Worm (Caenorhabditis elegans) whole organism, L4 larva: Measurements from ENCODE around the gene C50D2.2.
A peak's percentile ranks its signal among the peaks of the same experiment; 100 is the strongest.

Experiments used
- F26F4.8 ChIP-seq: fragments of 200-800 bp; sonication (Bioruptor generic); conservative IDR thresholded peaks from 2 replicates; pipeline ENCODE4 v1.3.6; 2022; ENCODE audit warnings: missing genetic modification characterization, missing compliant biosample characterization
- F44E2.7 ChIP-seq: fragments of 200-800 bp; sonication (Bioruptor generic); IDR thresholded peaks from 2 replicates; pipeline ENCODE4 v2.1.2; 2022; ENCODE audit warnings: missing genetic modification characterization, missing compliant biosample characterization
- Y105C5A.15 ChIP-seq: fragments of 200-800 bp; sonication (Bioruptor generic); IDR thresholded peaks from 2 replicates; pipeline ENCODE4 v1.3.6; 2022; ENCODE audit warnings: missing genetic modification characterization, missing compliant biosample characterization
- Y5F2A.4 ChIP-seq: fragments of 200-800 bp; sonication (Bioruptor generic); optimal IDR thresholded peaks from 2 replicates; lab custom pipeline; 2018; ENCODE audit warnings: mild to moderate bottlenecking, missing genetic modification characterization, missing compliant biosample characterization
- aha-1 ChIP-seq: fragments of 150-350 bp; peaks from one replicate; lab custom pipeline; 2014; ENCODE audit warnings: missing biosample characterization, missing genetic modification characterization
- ces-1 ChIP-seq: fragments of 150-350 bp; sonication (generic microtip); optimal IDR thresholded peaks from 4 replicates; lab custom pipeline; 2014; ENCODE audit warnings: missing biosample characterization, missing genetic modification reagents, missing genetic modification characterization
- ctbp-1 ChIP-seq: fragments of 200-800 bp; sonication (Bioruptor generic); IDR thresholded peaks from 2 replicates; pipeline ENCODE4 v1.3.6; 2022; ENCODE audit warnings: missing genetic modification reagents, missing genetic modification characterization, missing compliant biosample characterization
- dmd-6 ChIP-seq: fragments of 200-800 bp; sonication (Bioruptor generic); IDR thresholded peaks from 2 replicates; pipeline ENCODE4 v1.3.6; 2022; ENCODE audit warnings: missing genetic modification reagents, missing genetic modification characterization, missing compliant biosample characterization
- dve-1 ChIP-seq: sonication (generic microtip); optimal IDR thresholded peaks from 2 replicates; lab custom pipeline; 2017; ENCODE audit warnings: antibody characterized with exemption, mild to moderate bottlenecking, missing genetic modification characterization, missing compliant biosample characterization; ENCODE audit not compliant: insufficient read depth
- fkh-10 ChIP-seq: fragments of 150-350 bp; optimal IDR thresholded peaks from 2 replicates; lab custom pipeline; 2014; ENCODE audit warnings: missing biosample characterization, missing genetic modification reagents, missing genetic modification characterization
- hlh-11 ChIP-seq: fragments of 200-800 bp; sonication (Bioruptor generic); optimal IDR thresholded peaks from 2 replicates; lab custom pipeline; 2018; ENCODE audit warnings: mild to moderate bottlenecking, missing genetic modification characterization, missing compliant biosample characterization
- hlh-30 ChIP-seq: sonication (generic microtip); optimal IDR thresholded peaks from 2 replicates; lab custom pipeline; 2017; ENCODE audit warnings: antibody characterized with exemption, mild to moderate bottlenecking, missing genetic modification characterization, missing compliant biosample characterization; ENCODE audit not compliant: insufficient read depth
- lin-13 ChIP-seq: fragments of 150-350 bp; optimal IDR thresholded peaks from 2 replicates; lab custom pipeline; 2014; ENCODE audit warnings: missing biosample characterization, missing genetic modification reagents, missing genetic modification characterization
- mdt-29 ChIP-seq: fragments of 200-800 bp; sonication (Bioruptor generic); IDR thresholded peaks from 2 replicates; pipeline ENCODE4 v1.3.6; 2022; ENCODE audit warnings: missing genetic modification reagents, missing genetic modification characterization, missing compliant biosample characterization
- nhr-111 ChIP-seq: fragments of 200-800 bp; sonication (Bioruptor generic); optimal IDR thresholded peaks from 2 replicates; lab custom pipeline; 2018; ENCODE audit warnings: mild to moderate bottlenecking, missing genetic modification characterization, missing compliant biosample characterization
- nhr-25 ChIP-seq: sonication (generic microtip); optimal IDR thresholded peaks from 2 replicates; lab custom pipeline; 2017; ENCODE audit warnings: missing genetic modification characterization, mild to moderate bottlenecking, missing compliant biosample characterization, antibody characterized with exemption, moderate library complexity, borderline replicate concordance; ENCODE audit not compliant: insufficient read depth
- nhr-28 ChIP-seq: fragments of 150-350 bp; optimal IDR thresholded peaks from 2 replicates; lab custom pipeline; 2014; ENCODE audit warnings: missing biosample characterization, missing genetic modification characterization
- nhr-48 ChIP-seq: sonication (generic microtip); optimal IDR thresholded peaks from 2 replicates; lab custom pipeline; 2016; ENCODE audit warnings: mild to moderate bottlenecking, missing genetic modification characterization, missing compliant biosample characterization
- pha-4 ChIP-seq, 2 experiments: fragments of 150-350 bp in 1 of 2; fragments of 200-800 bp in 1 of 2; sonication (Bioruptor generic) in 1 of 2; IDR thresholded peaks in 1 of 2; optimal IDR thresholded peaks in 1 of 2; 2 replicates each; pipeline versions ENCODE4 v1.3.6 to Lab custom; 2014 to 2022; ENCODE audit warnings: missing genetic modification characterization in 2 of 2, missing genetic modification reagents in 2 of 2, missing biosample characterization in 1 of 2, missing compliant biosample characterization in 1 of 2
- pqm-1 ChIP-seq: sonication (generic microtip); optimal IDR thresholded peaks from 2 replicates; lab custom pipeline; 2017; ENCODE audit warnings: missing biosample characterization, missing genetic modification characterization
- saeg-2 ChIP-seq: fragments of 200-800 bp; sonication (Bioruptor generic); IDR thresholded peaks from 2 replicates; pipeline ENCODE4 v1.3.6; 2022; ENCODE audit warnings: missing genetic modification reagents, missing genetic modification characterization, missing compliant biosample characterization
- sdz-12 ChIP-seq: fragments of 200-800 bp; sonication (Bioruptor generic); optimal IDR thresholded peaks from 2 replicates; lab custom pipeline; 2018; ENCODE audit warnings: mild to moderate bottlenecking, missing genetic modification characterization, missing compliant biosample characterization
- snpc-1.2 ChIP-seq: fragments of 200-800 bp; sonication (Bioruptor generic); IDR thresholded peaks from 2 replicates; pipeline ENCODE4 v1.3.6; 2022; ENCODE audit warnings: missing genetic modification reagents, missing genetic modification characterization, missing compliant biosample characterization
- spr-1 ChIP-seq: sonication (generic microtip); optimal IDR thresholded peaks from 2 replicates; lab custom pipeline; 2016; ENCODE audit warnings: mild to moderate bottlenecking, missing genetic modification characterization, missing compliant biosample characterization
- spr-3 ChIP-seq: fragments of 200-800 bp; sonication (Bioruptor generic); optimal IDR thresholded peaks from 2 replicates; lab custom pipeline; 2018; ENCODE audit warnings: mild to moderate bottlenecking, missing genetic modification characterization, missing compliant biosample characterization
- unc-62 ChIP-seq, 3 experiments: fragments of 150-350 bp in 1 of 3; sonication (generic microtip); optimal IDR thresholded peaks in 2 of 3; peaks in 1 of 3; 1 replicate in 1 of 3; 2 replicates in 2 of 3; lab custom pipeline; 2014 to 2017; ENCODE audit warnings: missing biosample characterization in 3 of 3, missing genetic modification characterization in 3 of 3, missing genetic modification reagents in 3 of 3, missing genotype in 1 of 3

The C50D2.2 gene

DNA sequence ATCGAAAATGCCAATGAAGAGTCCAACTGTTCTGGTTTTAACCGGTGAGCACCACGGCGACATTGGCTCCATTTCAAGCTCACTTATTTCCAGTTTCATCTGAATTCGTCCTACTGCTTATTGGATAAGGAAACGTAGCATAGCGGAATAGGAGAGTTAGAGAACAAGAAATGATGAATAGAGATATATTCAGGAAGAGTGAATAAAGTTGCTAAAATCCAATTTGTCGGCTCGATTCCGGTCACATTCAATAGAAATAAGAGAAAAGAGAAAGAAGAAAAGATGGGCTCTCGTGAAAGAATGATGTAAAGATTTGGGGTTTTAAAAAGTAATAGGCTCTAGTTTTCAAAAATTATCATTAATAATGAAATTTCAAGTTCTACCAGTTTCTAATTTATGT lies 35.6 kb upstream of the C50D2.2 start:
- TF ChIP-seq saeg-2 (GFP tag; lab: Robert Waterston, UW), result no peak
- peak; percentile 75 for TF ChIP-seq ces-1 (GFP tag; lab: Kevin White, UChicago)
- TF ChIP-seq ctbp-1 (GFP tag; lab: Robert Waterston, UW), result peak; percentile 57; the same call in 1 of the 2 replicates
- peak; percentile 94 for TF ChIP-seq fkh-10 (GFP tag; lab: Kevin White, UChicago)

DNA sequence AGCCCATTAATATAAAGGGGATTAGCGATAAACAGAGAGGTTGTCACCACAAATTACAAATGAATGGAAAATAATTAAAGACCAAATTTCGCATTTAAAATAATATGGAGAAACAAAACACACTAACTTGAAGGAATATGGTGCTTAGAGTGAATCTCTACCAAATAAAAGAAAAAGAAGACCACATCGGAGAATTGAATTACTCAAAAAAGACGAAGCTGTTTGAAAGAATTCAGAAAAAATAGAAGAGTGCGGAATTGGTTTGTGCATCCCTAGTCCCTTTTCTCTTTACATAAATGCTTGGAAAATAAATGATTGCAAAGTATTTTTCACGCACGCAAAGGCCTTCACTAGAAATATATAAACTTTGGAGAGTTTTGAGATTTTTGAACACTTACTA lies 35.1 kb upstream of the C50D2.2 start:
- TF ChIP-seq mdt-29 (GFP tag; lab: Robert Waterston, UW), result no peak
- no peak for TF ChIP-seq sdz-12 (GFP tag; lab: Kevin White, UChicago)
- peak; percentile 26 for TF ChIP-seq ces-1 (GFP tag; lab: Kevin White, UChicago)
- peak; percentile 86 for TF ChIP-seq aha-1 (tag; lab: Kevin White, UChicago)

DNA sequence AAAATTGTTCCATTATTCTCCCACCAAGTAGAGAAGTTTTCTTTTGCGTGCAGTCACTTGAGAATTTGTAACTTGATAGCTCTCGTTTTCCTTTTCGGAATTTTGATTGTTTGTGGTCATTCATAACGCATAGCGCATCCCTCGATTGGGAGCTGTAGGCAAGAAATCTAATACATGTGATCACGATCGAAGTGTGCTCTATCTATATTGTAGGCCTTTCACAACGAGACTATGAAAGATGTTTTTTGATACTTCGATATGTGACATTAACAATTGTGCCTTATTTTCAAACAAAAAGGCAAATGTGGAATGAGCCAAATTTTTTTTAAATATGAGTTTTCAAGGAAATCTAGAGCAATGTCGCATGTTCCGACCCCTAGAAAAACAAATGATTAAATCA lies 33.1 kb upstream of the C50D2.2 start:
- TF ChIP-seq Y5F2A.4 (GFP tag; lab: Kevin White, UChicago) (no peak), unc-62 (GFP tag; optimal IDR thresholded peaks at IDR 0.05 in 1 of 2; lab: Kevin White, UChicago) (peak in 1 of 2 experiments; percentile 95), unc-62 (tag; optimal IDR thresholded peaks at IDR 0.05; lab: Kevin White, UChicago) (no peak)

DNA sequence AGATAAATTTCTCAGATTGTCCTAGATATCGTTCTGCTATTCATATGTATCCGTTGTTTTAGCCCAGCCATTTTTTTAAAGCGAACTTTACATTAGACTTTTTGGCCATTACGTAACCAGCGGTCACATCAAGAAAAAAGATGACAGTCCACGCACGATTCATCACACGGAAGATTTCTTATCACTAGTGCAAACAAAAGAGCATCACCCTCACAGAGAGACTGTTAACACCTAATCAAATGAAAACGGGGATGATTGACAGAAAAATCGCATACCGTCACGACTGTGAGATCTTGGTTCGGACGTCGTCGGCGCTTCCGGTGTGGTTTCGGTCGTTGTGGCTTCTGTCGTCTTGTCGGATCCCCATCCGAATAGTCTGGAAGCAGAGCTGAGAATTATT lies 32.3 kb upstream of the C50D2.2 start:
- TF ChIP-seq nhr-48 (tag; lab: Kevin White, UChicago), result no peak
- TF ChIP-seq pqm-1, result peak; percentile 64
- no peak for TF ChIP-seq Y105C5A.15
- TF ChIP-seq unc-62 (GFP tag; optimal IDR thresholded peaks at IDR 0.05 in 1 of 2; lab: Kevin White, UChicago), result no peak
- TF ChIP-seq unc-62 (tag; optimal IDR thresholded peaks at IDR 0.05; lab: Kevin White, UChicago), result no peak
- peak; percentile 32 for TF ChIP-seq dve-1 (tag; lab: Kevin White, UChicago)
- TF ChIP-seq hlh-30 (tag; lab: Kevin White, UChicago), result peak; percentile 23
- TF ChIP-seq hlh-11 (tag; lab: Kevin White, UChicago), result no peak
- TF ChIP-seq snpc-1.2 (GFP tag; lab: Robert Waterston, UW), result no peak
- peak; percentile 66 for TF ChIP-seq dmd-6 (GFP tag; lab: Robert Waterston, UW)
- TF ChIP-seq, all 104 proteins: peak for 4

DNA sequence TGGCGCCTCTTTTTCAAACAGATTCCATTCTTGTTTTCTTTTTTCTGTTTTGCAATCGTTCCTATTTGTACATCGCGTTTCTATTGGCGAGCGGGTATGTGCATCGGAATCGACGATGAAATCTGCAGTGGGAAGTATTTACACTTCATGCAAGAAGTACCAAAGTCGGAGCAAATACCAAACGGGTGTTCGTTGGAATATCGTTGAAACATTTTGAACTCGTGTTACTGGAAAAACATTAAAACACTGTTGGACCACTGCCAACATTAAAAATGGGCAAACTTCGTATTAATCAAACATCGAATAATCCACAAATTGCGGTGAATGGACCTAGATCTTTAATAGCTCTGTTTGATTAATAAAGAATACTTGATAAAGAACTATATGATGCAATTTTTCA lies 29.8 kb upstream of the C50D2.2 start, which contains the start of gene C23H3.9:
Gene C23H3.9 (minus strand): TSS at position 101 of the 400 bp plus-strand sequence.
- TF ChIP-seq lin-13 (GFP tag; lab: Kevin White, UChicago) (no peak), nhr-25 (no peak), nhr-111 (GFP tag; lab: Kevin White, UChicago) (no peak), pha-4 (GFP tag; IDR thresholded peaks at IDR 0.05; lab: Robert Waterston, UW) (no peak), pha-4 (tag; optimal IDR thresholded peaks at IDR 0.05; lab: Kevin White, UChicago) (no peak), F26F4.8 (GFP tag; lab: Robert Waterston, UW) (no peak), nhr-48 (tag; lab: Kevin White, UChicago) (no peak), ces-1 (GFP tag; lab: Kevin White, UChicago) (no peak), spr-1 (no peak), nhr-28 (tag; lab: Kevin White, UChicago) (no peak), fkh-10 (GFP tag; lab: Kevin White, UChicago) (no peak), hlh-30 (tag; lab: Kevin White, UChicago) (no peak), spr-3 (GFP tag; lab: Kevin White, UChicago) (no peak)

DNA sequence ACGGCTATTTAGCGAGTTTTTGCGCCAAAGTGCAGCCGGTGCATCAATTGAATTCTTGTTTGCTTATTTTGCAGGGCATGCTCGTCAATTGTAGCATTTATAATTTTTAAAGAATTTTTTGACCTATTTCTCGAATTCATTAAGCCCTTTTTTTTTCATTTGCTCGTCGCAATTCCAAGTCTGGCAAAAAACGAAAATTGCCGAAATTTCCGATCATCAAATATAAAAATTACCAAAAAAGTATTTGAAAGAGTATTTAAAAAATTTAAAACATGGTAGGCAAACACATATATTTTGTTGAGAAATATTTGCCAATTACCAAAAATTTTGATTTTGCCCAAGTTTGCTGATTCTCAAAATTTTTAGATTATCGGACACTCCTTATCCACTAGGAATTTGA lies 24.8 kb upstream of the C50D2.2 start, which contains the start of gene C50D2.6:
Gene C50D2.6 (plus strand): TSS at position 301 of the 400 bp plus-strand sequence.
- no peak for TF ChIP-seq F44E2.7 (GFP tag; lab: Robert Waterston, UW)
- peak in 1 of 2 experiments; percentile 13 for TF ChIP-seq unc-62 (GFP tag; optimal IDR thresholded peaks at IDR 0.05 in 1 of 2; lab: Kevin White, UChicago)
- TF ChIP-seq unc-62 (tag; optimal IDR thresholded peaks at IDR 0.05; lab: Kevin White, UChicago), result no peak
- TF ChIP-seq, all 104 proteins: peak for 1
